Worm (Caenorhabditis elegans): ENCODE measurements around the gene ccf-1.

ce11 chrIII:11935948-11936280 is 15.9 kb upstream of the ccf-1 start:
- TF ChIP-seq dao-5 (tag; optimal IDR thresholded peaks at IDR 0.05) (no peak), him-1 (tag; optimal IDR thresholded peaks at IDR 0.05) (no peak), W03F9.2 (tag; optimal IDR thresholded peaks at IDR 0.05) (no peak)
